Worm (Caenorhabditis elegans) whole organism, L4 larva: ENCODE measurements around the gene plc-1.

ENCODE experiments used
- F26F4.8 ChIP-seq: fragments of 200-800 bp; sonication (Bioruptor generic); conservative IDR thresholded peaks from 2 replicates; pipeline ENCODE4 v1.3.6; 2022; ENCODE audit warnings: missing genetic modification characterization, missing compliant biosample characterization
- F44E2.7 ChIP-seq: fragments of 200-800 bp; sonication (Bioruptor generic); IDR thresholded peaks from 2 replicates; pipeline ENCODE4 v2.1.2; 2022; ENCODE audit warnings: missing genetic modification characterization, missing compliant biosample characterization
- T20F7.1 ChIP-seq: fragments of 200-800 bp; sonication (Bioruptor generic); optimal IDR thresholded peaks from 2 replicates; lab custom pipeline; 2018; ENCODE audit warnings: mild to moderate bottlenecking, missing genetic modification characterization, missing compliant biosample characterization
- T26A8.4 ChIP-seq: fragments of 200-800 bp; sonication (Bioruptor generic); IDR thresholded peaks from 2 replicates; pipeline ENCODE4 v1.3.6; 2022; ENCODE audit warnings: missing genetic modification characterization, missing compliant biosample characterization
- Y105C5A.15 ChIP-seq: fragments of 200-800 bp; sonication (Bioruptor generic); IDR thresholded peaks from 2 replicates; pipeline ENCODE4 v1.3.6; 2022; ENCODE audit warnings: missing genetic modification characterization, missing compliant biosample characterization
- ZK546.5 ChIP-seq, 2 experiments: sonication (generic microtip); optimal IDR thresholded peaks; 2 replicates each; lab custom pipeline; 2017; ENCODE audit warnings: missing biosample characterization in 2 of 2, missing genetic modification characterization in 2 of 2
- ama-1 ChIP-seq: fragments of 150-350 bp; optimal IDR thresholded peaks from 2 replicates; lab custom pipeline; 2014; ENCODE audit warnings: inconsistent platforms, mixed read lengths
- arid-1 ChIP-seq: fragments of 200-800 bp; sonication (Bioruptor generic); conservative IDR thresholded peaks from 2 replicates; pipeline ENCODE4 v1.3.6; 2022; ENCODE audit warnings: missing genetic modification reagents, missing genetic modification characterization, missing compliant biosample characterization
- ceh-28 ChIP-seq: fragments of 150-350 bp; optimal IDR thresholded peaks from 2 replicates; lab custom pipeline; 2014; ENCODE audit warnings: missing biosample characterization, missing genetic modification reagents, missing genetic modification characterization
- ceh-62 ChIP-seq: sonication (generic microtip); optimal IDR thresholded peaks from 2 replicates; lab custom pipeline; 2017; ENCODE audit warnings: missing biosample characterization, missing genetic modification characterization
- cey-2 ChIP-seq: sonication (generic microtip); optimal IDR thresholded peaks from 3 replicates; lab custom pipeline; 2017; ENCODE audit warnings: missing genetic modification characterization, mild to moderate bottlenecking, missing compliant biosample characterization, antibody characterized with exemption, borderline replicate concordance; ENCODE audit not compliant: insufficient read depth
- daf-12 ChIP-seq: fragments of 150-350 bp; optimal IDR thresholded peaks from 2 replicates; lab custom pipeline; 2014; ENCODE audit warnings: missing biosample characterization, missing genetic modification reagents, missing genetic modification characterization
- daf-16 ChIP-seq, 3 experiments: sonication (generic microtip); optimal IDR thresholded peaks; 2 replicates each; lab custom pipeline; 2016 to 2017; ENCODE audit warnings: missing genetic modification characterization in 3 of 3, missing genetic modification reagents in 3 of 3, mild to moderate bottlenecking in 2 of 3, missing compliant biosample characterization in 2 of 3, missing biosample characterization in 1 of 3, moderate library complexity in 1 of 3
- daf-8 ChIP-seq: fragments of 200-800 bp; sonication (Bioruptor generic); IDR thresholded peaks from 2 replicates; pipeline ENCODE4 v1.3.6; 2022; ENCODE audit warnings: missing genetic modification characterization, missing compliant biosample characterization
- dmd-9 ChIP-seq: fragments of 200-800 bp; sonication (Bioruptor generic); IDR thresholded peaks from 2 replicates; pipeline ENCODE4 v1.3.6; 2022; ENCODE audit warnings: missing genetic modification reagents, missing genetic modification characterization, missing compliant biosample characterization
- dpl-1 ChIP-seq: fragments of 150-350 bp; optimal IDR thresholded peaks from 2 replicates; lab custom pipeline; 2014; ENCODE audit warnings: missing biosample characterization, missing genetic modification reagents, missing genetic modification characterization
- hlh-11 ChIP-seq: fragments of 200-800 bp; sonication (Bioruptor generic); optimal IDR thresholded peaks from 2 replicates; lab custom pipeline; 2018; ENCODE audit warnings: mild to moderate bottlenecking, missing genetic modification characterization, missing compliant biosample characterization
- hmg-1.1 ChIP-seq: fragments of 200-800 bp; sonication (Bioruptor generic); IDR thresholded peaks from 2 replicates; pipeline ENCODE4 v1.3.6; 2022; ENCODE audit warnings: missing genetic modification reagents, missing genetic modification characterization, missing compliant biosample characterization
- lim-7 ChIP-seq: fragments of 200-800 bp; sonication (Bioruptor generic); IDR thresholded peaks from 2 replicates; pipeline ENCODE4 v1.3.6; 2022; ENCODE audit warnings: missing genetic modification characterization, missing compliant biosample characterization
- lin-13 ChIP-seq: fragments of 150-350 bp; optimal IDR thresholded peaks from 2 replicates; lab custom pipeline; 2014; ENCODE audit warnings: missing biosample characterization, missing genetic modification reagents, missing genetic modification characterization
- lin-15B ChIP-seq: fragments of 150-350 bp; sonication (generic microtip); optimal IDR thresholded peaks from 3 replicates; lab custom pipeline; 2014; ENCODE audit warnings: missing biosample characterization, missing genetic modification characterization
- lin-38 ChIP-seq: fragments of 200-800 bp; sonication (Bioruptor generic); IDR thresholded peaks from 2 replicates; pipeline ENCODE4 v1.3.6; 2022; ENCODE audit warnings: missing genetic modification reagents, missing genetic modification characterization, missing compliant biosample characterization
- lir-3 ChIP-seq: sonication (generic microtip); optimal IDR thresholded peaks from 2 replicates; lab custom pipeline; 2016; ENCODE audit warnings: mild to moderate bottlenecking, missing genetic modification characterization, missing compliant biosample characterization
- mep-1 ChIP-seq: fragments of 150-350 bp; sonication (generic microtip); optimal IDR thresholded peaks from 3 replicates; lab custom pipeline; 2014; ENCODE audit warnings: missing biosample characterization, missing genetic modification characterization
- nhr-237 ChIP-seq: sonication (generic microtip); optimal IDR thresholded peaks from 2 replicates; lab custom pipeline; 2017; ENCODE audit warnings: missing biosample characterization, missing genetic modification characterization
- nhr-42 ChIP-seq: fragments of 200-800 bp; sonication (Bioruptor generic); IDR thresholded peaks from 2 replicates; pipeline ENCODE4 v1.3.6; 2022; ENCODE audit warnings: missing genetic modification characterization, missing compliant biosample characterization
- nhr-48 ChIP-seq: sonication (generic microtip); optimal IDR thresholded peaks from 2 replicates; lab custom pipeline; 2016; ENCODE audit warnings: mild to moderate bottlenecking, missing genetic modification characterization, missing compliant biosample characterization
- nhr-76 ChIP-seq: fragments of 150-350 bp; optimal IDR thresholded peaks from 2 replicates; lab custom pipeline; 2014; ENCODE audit warnings: missing biosample characterization, missing genetic modification characterization
- spr-3 ChIP-seq: fragments of 200-800 bp; sonication (Bioruptor generic); optimal IDR thresholded peaks from 2 replicates; lab custom pipeline; 2018; ENCODE audit warnings: mild to moderate bottlenecking, missing genetic modification characterization, missing compliant biosample characterization
- tra-1 ChIP-seq: fragments of 200-800 bp; sonication (Bioruptor generic); IDR thresholded peaks from 2 replicates; pipeline ENCODE4 v1.3.6; 2022; ENCODE audit warnings: missing genetic modification reagents, missing genetic modification characterization, missing compliant biosample characterization
- unc-39 ChIP-seq: sonication (generic microtip); optimal IDR thresholded peaks from 2 replicates; lab custom pipeline; 2017; ENCODE audit warnings: missing biosample characterization, missing genetic modification characterization
- unc-62 ChIP-seq, 3 experiments: fragments of 150-350 bp in 1 of 3; sonication (generic microtip); optimal IDR thresholded peaks in 2 of 3; peaks in 1 of 3; 1 replicate in 1 of 3; 2 replicates in 2 of 3; lab custom pipeline; 2014 to 2017; ENCODE audit warnings: missing biosample characterization in 3 of 3, missing genetic modification characterization in 3 of 3, missing genetic modification reagents in 3 of 3, missing genotype in 1 of 3
- vab-7 ChIP-seq: fragments of 200-800 bp; sonication (Bioruptor generic); IDR thresholded peaks from 2 replicates; pipeline ENCODE4 v1.3.6; 2022; ENCODE audit warnings: missing genetic modification reagents, missing genetic modification characterization, missing compliant biosample characterization
- zfp-3 ChIP-seq: fragments of 200-800 bp; sonication (Bioruptor generic); conservative IDR thresholded peaks from 2 replicates; pipeline ENCODE4 v1.3.6; 2022; ENCODE audit warnings: missing genetic modification reagents, missing genetic modification characterization, missing compliant biosample characterization
- zip-2 ChIP-seq: fragments of 150-350 bp; optimal IDR thresholded peaks from 2 replicates; lab custom pipeline; 2014; ENCODE audit warnings: missing biosample characterization, missing genetic modification characterization

plc-1 gene

DNA sequence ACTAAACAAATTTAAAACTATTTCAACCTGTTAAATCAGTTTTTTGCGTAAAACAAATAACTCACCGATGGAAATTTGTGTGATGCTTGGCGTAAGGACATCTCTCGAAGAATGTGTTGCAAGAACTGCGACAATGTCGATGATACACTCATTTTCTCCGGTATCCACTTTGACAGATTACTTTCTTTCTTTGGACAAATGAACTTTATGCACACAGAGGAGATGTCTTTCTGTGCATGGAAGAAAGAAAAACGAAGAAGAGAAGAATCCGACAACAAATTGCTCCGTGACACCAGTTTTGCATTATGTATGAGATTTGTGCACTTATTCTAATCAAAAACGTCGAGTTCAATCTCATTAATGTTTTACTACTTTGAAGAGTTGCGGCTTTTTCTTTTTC is at the start of gene plc-1:
plc-1 (minus strand) TSS at position 101 of the 400 bp plus-strand sequence.
- TF ChIP-seq Y105C5A.15 (GFP tag; lab: Robert Waterston, UW) (no peak), zfp-3 (GFP tag; lab: Robert Waterston, UW) (no peak), daf-12 (tag; lab: Kevin White, UChicago) (no peak), nhr-237 (no peak), F44E2.7 (GFP tag; lab: Robert Waterston, UW) (no peak), lin-13 (GFP tag; lab: Kevin White, UChicago) (no peak), nhr-48 (tag; lab: Kevin White, UChicago) (no peak), F26F4.8 (GFP tag; lab: Robert Waterston, UW) (no peak), arid-1 (GFP tag; lab: Robert Waterston, UW) (no peak), unc-39 (no peak), cey-2 (tag; lab: Kevin White, UChicago) (no peak), vab-7 (GFP tag; lab: Robert Waterston, UW) (no peak), tra-1 (GFP tag; lab: Robert Waterston, UW) (no peak), ama-1 (lab: Kevin White, UChicago) (no peak), T20F7.1 (GFP tag; lab: Kevin White, UChicago) (no peak), hmg-1.1 (no peak)
- TF ChIP-seq, all 104 proteins: peak for 0

ce11 chrX:10888201-10888600 is 49.8 kb upstream of the plc-1 start, which contains the start of gene F47B10.6:
Gene F47B10.6 (plus strand): TSS chrX:10888501.
- no peak for TF ChIP-seq lin-15B (tag; lab: Kevin White, UChicago)
- no peak for TF ChIP-seq unc-62 (GFP tag; optimal IDR thresholded peaks at IDR 0.05 in 1 of 2; lab: Kevin White, UChicago)
- no peak for TF ChIP-seq unc-62 (tag; optimal IDR thresholded peaks at IDR 0.05; lab: Kevin White, UChicago)
- TF ChIP-seq lim-7 (GFP tag; lab: Robert Waterston, UW) = no peak
- no peak for TF ChIP-seq ceh-28 (tag; lab: Kevin White, UChicago)
- TF ChIP-seq zfp-3 (GFP tag; lab: Robert Waterston, UW) = no peak

DNA sequence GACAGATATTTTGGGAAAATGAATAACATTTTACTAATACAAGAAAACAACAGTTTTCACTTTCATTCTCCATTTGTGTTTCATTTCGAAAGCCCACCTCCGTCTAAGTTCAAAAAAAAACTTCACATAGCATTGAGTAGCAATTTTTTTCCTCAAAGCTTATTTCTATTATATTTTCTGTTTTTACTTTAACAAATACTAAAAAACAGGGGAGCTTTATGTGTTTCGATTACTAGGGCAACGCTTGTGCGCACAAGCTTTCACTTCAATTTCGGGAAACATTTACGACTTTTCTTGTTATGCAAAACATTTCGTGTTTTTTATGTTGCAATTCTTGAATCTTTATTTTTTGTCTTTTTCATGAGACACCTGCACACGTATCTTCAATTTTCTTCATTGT is 47.4 kb upstream of the plc-1 start, which contains the start of gene T21E8.5:
T21E8.5 (plus strand) TSS at position 301 of the 400 bp plus-strand sequence.
- TF ChIP-seq hmg-1.1 (no peak), nhr-237 (no peak), mep-1 (tag; lab: Kevin White, UChicago) (no peak), zfp-3 (GFP tag; lab: Robert Waterston, UW) (no peak), T26A8.4 (GFP tag; lab: Robert Waterston, UW) (no peak), tra-1 (GFP tag; lab: Robert Waterston, UW) (no peak), ceh-62 (tag; lab: Kevin White, UChicago) (no peak), daf-16 (GFP tag; optimal IDR thresholded peaks at IDR 0.05; lab: Kevin White, UChicago) (no peak), daf-16 (tag; optimal IDR thresholded peaks at IDR 0.05; lab: Kevin White, UChicago) (no peak), spr-3 (GFP tag; lab: Kevin White, UChicago) (no peak)

DNA sequence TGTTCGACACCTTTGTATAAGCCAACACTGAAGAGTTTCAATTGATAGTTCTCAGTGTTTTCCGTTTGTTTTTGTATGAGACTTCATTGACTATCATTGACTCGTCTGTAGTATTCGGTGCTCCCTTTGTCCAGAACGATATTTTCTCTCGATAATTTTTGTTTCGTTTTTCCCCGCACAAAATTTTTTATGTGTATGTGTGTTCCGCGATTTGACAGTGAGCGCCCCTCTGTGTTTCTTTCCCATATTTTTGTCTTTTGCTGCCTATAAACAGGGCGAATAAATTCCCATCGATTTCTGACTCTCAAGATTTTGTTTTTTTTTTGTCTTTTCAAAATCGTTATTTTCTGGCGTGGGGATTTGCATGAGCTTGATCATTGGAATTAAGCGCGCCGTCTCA is 44.8 kb upstream of the plc-1 start, which contains the start of gene T21E8.7:
T21E8.7 (plus strand) TSS at position 301 of the 400 bp plus-strand sequence.
- TF ChIP-seq ceh-28 (tag; lab: Kevin White, UChicago) (no peak), ZK546.5 (tag; optimal IDR thresholded peaks at IDR 0.05; lab: Kevin White, UChicago) (no peak), zfp-3 (GFP tag; lab: Robert Waterston, UW) (no peak), hlh-11 (tag; lab: Kevin White, UChicago) (no peak), nhr-76 (no peak), unc-62 (GFP tag; optimal IDR thresholded peaks at IDR 0.05 in 1 of 2; lab: Kevin White, UChicago) (no peak), unc-62 (tag; optimal IDR thresholded peaks at IDR 0.05; lab: Kevin White, UChicago) (no peak), nhr-42 (GFP tag; lab: Robert Waterston, UW) (no peak), dmd-9 (GFP tag; lab: Robert Waterston, UW) (no peak), daf-8 (no peak), zip-2 (tag; lab: Kevin White, UChicago) (no peak), dpl-1 (GFP tag; lab: Kevin White, UChicago) (no peak), lir-3 (no peak), lin-38 (GFP tag; lab: Robert Waterston, UW) (no peak)
